Fruit fly (Drosophila melanogaster) whole organism: ENCODE measurements around the gene CG15544.

Experiments
- CG8478 ChIP-seq: fragments of >200 bp; optimal IDR thresholded peaks from 2 replicates; lab custom pipeline; 2018; ENCODE audit warnings: inconsistent platforms
- Dll ChIP-seq: fragments of >200 bp; optimal IDR thresholded peaks from 2 replicates; lab custom pipeline; 2017

DNA sequence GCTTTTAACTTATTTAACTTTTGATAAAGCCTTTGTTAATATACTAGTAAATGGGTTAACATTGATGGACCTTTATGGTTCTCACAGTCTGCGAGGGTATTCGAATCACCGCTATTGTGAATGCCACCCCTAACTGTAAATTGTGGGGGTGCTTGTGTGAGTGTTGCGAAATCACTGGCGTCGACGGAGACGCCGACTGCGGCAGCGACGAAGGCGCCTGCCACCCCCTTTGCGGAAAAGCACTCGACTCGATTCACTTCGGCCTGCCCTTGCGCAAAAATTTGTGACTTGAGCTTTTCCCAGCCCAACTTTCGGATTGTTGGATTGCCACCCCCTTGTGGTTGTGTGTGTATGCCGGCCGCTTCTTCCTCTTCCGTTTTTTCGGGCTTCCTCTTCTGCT is 52.4 kb downstream of the CG15544 start:
- no peak for TF ChIP-seq Dll
- no peak for TF ChIP-seq CG8478 (lab: Kevin White, UChicago)
